Worm (Caenorhabditis elegans) whole organism, L1 larva: Measurements from ENCODE around the gene best-19.

Experiments used
- C04F5.9 ChIP-seq: sonication (generic microtip); optimal IDR thresholded peaks from 2 replicates; lab custom pipeline; 2016; ENCODE audit warnings: missing genetic modification characterization, missing compliant biosample characterization
- F16B12.6 ChIP-seq: fragments of 150-350 bp; optimal IDR thresholded peaks from 2 replicates; lab custom pipeline; 2014; ENCODE audit warnings: missing biosample characterization, missing genetic modification characterization
- aha-1 ChIP-seq: fragments of 150-350 bp; optimal IDR thresholded peaks from 2 replicates; lab custom pipeline; 2014; ENCODE audit warnings: missing biosample characterization, missing genetic modification characterization
- alr-1 ChIP-seq: fragments of 200-800 bp; sonication (Bioruptor generic); optimal IDR thresholded peaks from 2 replicates; lab custom pipeline; 2018; ENCODE audit warnings: borderline replicate concordance, mild to moderate bottlenecking, missing genetic modification characterization, missing compliant biosample characterization
- ama-1 ChIP-seq: fragments of 150-350 bp; optimal IDR thresholded peaks from 2 replicates; lab custom pipeline; 2014
- ceh-63 ChIP-seq: fragments of 200-800 bp; sonication (Bioruptor generic); optimal IDR thresholded peaks from 2 replicates; lab custom pipeline; 2018; ENCODE audit warnings: mild to moderate bottlenecking, missing genetic modification characterization, missing compliant biosample characterization
- ceh-88 ChIP-seq: fragments of 200-800 bp; sonication (Bioruptor generic); IDR thresholded peaks from 2 replicates; pipeline ENCODE4 v1.3.6; 2022; ENCODE audit warnings: missing genetic modification characterization, missing compliant biosample characterization
- ces-1 ChIP-seq: fragments of 150-350 bp; optimal IDR thresholded peaks from 2 replicates; lab custom pipeline; 2014; ENCODE audit warnings: missing biosample characterization, missing genetic modification reagents, missing genetic modification characterization
- dsc-1 ChIP-seq: sonication (generic microtip); optimal IDR thresholded peaks from 2 replicates; lab custom pipeline; 2016; ENCODE audit warnings: mild to moderate bottlenecking, missing genetic modification characterization, missing compliant biosample characterization
- elt-2 ChIP-seq: sonication (generic microtip); optimal IDR thresholded peaks from 2 replicates; lab custom pipeline; 2016; ENCODE audit warnings: missing genetic modification characterization, mild to moderate bottlenecking, inconsistent platforms, missing compliant biosample characterization, missing genetic modification reagents
- fkh-10 ChIP-seq: sonication (generic microtip); optimal IDR thresholded peaks from 2 replicates; lab custom pipeline; 2017; ENCODE audit warnings: missing biosample characterization, missing genetic modification reagents, missing genetic modification characterization
- fkh-4 ChIP-seq: sonication (generic microtip); optimal IDR thresholded peaks from 2 replicates; lab custom pipeline; 2016; ENCODE audit warnings: missing compliant biosample characterization, missing genetic modification characterization, borderline replicate concordance
- fkh-8 ChIP-seq: sonication (generic microtip); optimal IDR thresholded peaks from 2 replicates; lab custom pipeline; 2016; ENCODE audit warnings: mild to moderate bottlenecking, missing genetic modification characterization, missing compliant biosample characterization
- fos-1 ChIP-seq: fragments of 150-350 bp; optimal IDR thresholded peaks from 2 replicates; lab custom pipeline; 2014; ENCODE audit warnings: missing biosample characterization, missing genetic modification characterization
- hlh-17 ChIP-seq: fragments of 200-800 bp; sonication (Bioruptor generic); optimal IDR thresholded peaks from 2 replicates; lab custom pipeline; 2018; ENCODE audit warnings: missing genetic modification characterization, mild to moderate bottlenecking, missing compliant biosample characterization, moderate library complexity, borderline replicate concordance
- irx-1 ChIP-seq: sonication (generic microtip); optimal IDR thresholded peaks from 2 replicates; lab custom pipeline; 2016; ENCODE audit warnings: missing genetic modification characterization, missing compliant biosample characterization
- isw-1 ChIP-seq: fragments of 200-800 bp; sonication (Bioruptor generic); IDR thresholded peaks from 2 replicates; pipeline ENCODE4 v1.3.6; 2022; ENCODE audit warnings: missing genetic modification characterization, missing compliant biosample characterization
- lin-13 ChIP-seq: fragments of 150-350 bp; optimal IDR thresholded peaks from 2 replicates; lab custom pipeline; 2014; ENCODE audit warnings: missing biosample characterization, missing genetic modification reagents, missing genetic modification characterization
- lin-14 ChIP-seq: fragments of 200-800 bp; sonication (Bioruptor generic); optimal IDR thresholded peaks from 2 replicates; lab custom pipeline; 2018; ENCODE audit warnings: mild to moderate bottlenecking, missing genetic modification characterization, moderate library complexity, missing compliant biosample characterization
- lin-39 ChIP-seq: fragments of 150-350 bp; optimal IDR thresholded peaks from 2 replicates; lab custom pipeline; 2014; ENCODE audit warnings: missing biosample characterization, missing genetic modification reagents, missing genetic modification characterization
- lsy-2 ChIP-seq, 2 experiments: fragments of 150-350 bp; optimal IDR thresholded peaks; 2 replicates each; lab custom pipeline; 2014; ENCODE audit warnings: missing biosample characterization in 2 of 2, missing genetic modification characterization in 2 of 2
- mdl-1 ChIP-seq, 2 experiments: fragments of 150-350 bp; optimal IDR thresholded peaks; 2 replicates each; lab custom pipeline; 2014 to 2017; ENCODE audit warnings: missing biosample characterization in 2 of 2, missing genetic modification characterization in 2 of 2, inconsistent platforms in 1 of 2
- mep-1 ChIP-seq: fragments of 150-350 bp; optimal IDR thresholded peaks from 2 replicates; lab custom pipeline; 2014; ENCODE audit warnings: missing biosample characterization, missing genetic modification characterization
- nhr-12 ChIP-seq: sonication (generic microtip); optimal IDR thresholded peaks from 2 replicates; lab custom pipeline; 2017; ENCODE audit warnings: missing biosample characterization, missing genetic modification characterization
- nhr-19 ChIP-seq: fragments of 200-800 bp; sonication (Bioruptor generic); conservative IDR thresholded peaks from 2 replicates; pipeline ENCODE4 v1.3.6; 2022; ENCODE audit warnings: missing genetic modification characterization, missing compliant biosample characterization
- nhr-71 ChIP-seq: sonication (generic microtip); optimal IDR thresholded peaks from 2 replicates; lab custom pipeline; 2016; ENCODE audit warnings: mild to moderate bottlenecking, missing genetic modification characterization, moderate library complexity, missing compliant biosample characterization
- nhr-76 ChIP-seq: sonication (generic microtip); optimal IDR thresholded peaks from 2 replicates; lab custom pipeline; 2017; ENCODE audit warnings: missing biosample characterization, missing genetic modification characterization
- nhr-84 ChIP-seq: sonication (generic microtip); optimal IDR thresholded peaks from 2 replicates; lab custom pipeline; 2017; ENCODE audit warnings: missing biosample characterization, missing genetic modification characterization
- nhr-85 ChIP-seq: sonication (generic microtip); peaks from one replicate; lab custom pipeline; 2016; ENCODE audit warnings: missing genetic modification characterization, inconsistent platforms, missing compliant biosample characterization
- nhr-90 ChIP-seq: sonication (generic microtip); optimal IDR thresholded peaks from 2 replicates; lab custom pipeline; 2016; ENCODE audit warnings: mild to moderate bottlenecking, missing genetic modification characterization, missing compliant biosample characterization; ENCODE audit not compliant: poor library complexity
- pag-3 ChIP-seq: sonication (generic microtip); optimal IDR thresholded peaks from 2 replicates; lab custom pipeline; 2017; ENCODE audit warnings: missing genetic modification characterization, mild to moderate bottlenecking, missing compliant biosample characterization, antibody characterized with exemption, borderline replicate concordance; ENCODE audit not compliant: insufficient read depth
- pax-3 ChIP-seq: fragments of 200-800 bp; sonication (Bioruptor generic); optimal IDR thresholded peaks from 2 replicates; lab custom pipeline; 2018; ENCODE audit warnings: mild to moderate bottlenecking, missing genetic modification characterization, moderate library complexity, missing compliant biosample characterization
- pqm-1 ChIP-seq: sonication (generic microtip); optimal IDR thresholded peaks from 3 replicates; lab custom pipeline; 2017; ENCODE audit warnings: missing biosample characterization, missing genetic modification characterization
- rnt-1 ChIP-seq: sonication (generic microtip); optimal IDR thresholded peaks from 2 replicates; lab custom pipeline; 2016; ENCODE audit warnings: mild to moderate bottlenecking, missing genetic modification characterization, moderate library complexity, missing compliant biosample characterization
- skn-1 ChIP-seq: fragments of 150-350 bp; optimal IDR thresholded peaks from 2 replicates; lab custom pipeline; 2014; ENCODE audit warnings: missing biosample characterization, missing genetic modification characterization
- snpc-4 ChIP-seq: fragments of 150-350 bp; optimal IDR thresholded peaks from 2 replicates; lab custom pipeline; 2014; ENCODE audit warnings: missing biosample characterization, missing genetic modification characterization
- snu-23 ChIP-seq: sonication (generic microtip); optimal IDR thresholded peaks from 2 replicates; lab custom pipeline; 2016; ENCODE audit warnings: missing genetic modification characterization, missing compliant biosample characterization
- sox-4 ChIP-seq: sonication (generic microtip); optimal IDR thresholded peaks from 2 replicates; lab custom pipeline; 2016; ENCODE audit warnings: missing genetic modification characterization, missing compliant biosample characterization
- sptf-1 ChIP-seq: fragments of 150-350 bp; optimal IDR thresholded peaks from 2 replicates; lab custom pipeline; 2014; ENCODE audit warnings: missing biosample characterization, missing genetic modification characterization
- sup-37 ChIP-seq: fragments of 200-800 bp; sonication (Bioruptor generic); optimal IDR thresholded peaks from 2 replicates; lab custom pipeline; 2018; ENCODE audit warnings: mild to moderate bottlenecking, missing genetic modification characterization, missing compliant biosample characterization
- tbx-2 ChIP-seq: sonication (generic microtip); optimal IDR thresholded peaks from 2 replicates; lab custom pipeline; 2016; ENCODE audit warnings: missing genetic modification characterization, missing compliant biosample characterization
- tlp-1 ChIP-seq: fragments of 150-350 bp; optimal IDR thresholded peaks from 2 replicates; lab custom pipeline; 2014; ENCODE audit warnings: missing biosample characterization, missing genetic modification characterization
- unc-30 ChIP-seq: sonication (generic microtip); optimal IDR thresholded peaks from 2 replicates; lab custom pipeline; 2017; ENCODE audit warnings: missing biosample characterization, missing genetic modification characterization
- unc-86 ChIP-seq: sonication (generic microtip); optimal IDR thresholded peaks from 2 replicates; lab custom pipeline; 2016; ENCODE audit warnings: missing genetic modification characterization, missing compliant biosample characterization
- unc-98 ChIP-seq: fragments of 200-800 bp; sonication (Bioruptor generic); IDR thresholded peaks from 2 replicates; pipeline ENCODE4 v1.3.6; 2022; ENCODE audit warnings: missing genetic modification characterization, missing compliant biosample characterization
- vab-15 ChIP-seq: sonication (generic microtip); optimal IDR thresholded peaks from 2 replicates; lab custom pipeline; 2017; ENCODE audit warnings: missing genotype, mild to moderate bottlenecking, missing genetic modification characterization, missing compliant biosample characterization
- xbp-1 ChIP-seq: sonication (generic microtip); optimal IDR thresholded peaks from 2 replicates; lab custom pipeline; 2016; ENCODE audit warnings: missing genetic modification characterization, missing compliant biosample characterization
- zip-4 ChIP-seq: fragments of 200-800 bp; sonication (Bioruptor generic); optimal IDR thresholded peaks from 2 replicates; lab custom pipeline; 2018; ENCODE audit warnings: mild to moderate bottlenecking, missing genetic modification characterization, moderate library complexity, missing compliant biosample characterization
- ztf-11 ChIP-seq, 2 experiments: sonication (generic microtip); optimal IDR thresholded peaks; 2 replicates each; lab custom pipeline; 2016 to 2017; ENCODE audit warnings: missing genetic modification characterization in 2 of 2, missing biosample characterization in 1 of 2, missing compliant biosample characterization in 1 of 2
- ztf-4 ChIP-seq: fragments of 150-350 bp; optimal IDR thresholded peaks from 2 replicates; lab custom pipeline; 2014; ENCODE audit warnings: missing biosample characterization, missing genetic modification characterization

Gene best-19

ce11 chrIV:244278-244677, 39.2 kb upstream of the best-19 start:
- TF ChIP-seq nhr-90 (tag; lab: Kevin White, UChicago) (no peak), aha-1 (no peak), nhr-85 (tag; lab: Kevin White, UChicago) (peak; percentile 58)
- TF ChIP-seq, all 84 proteins: peak for 1

ce11 chrIV:244843-245242, 38.6 kb upstream of the best-19 start, which contains the start of gene aass-1:
Gene aass-1, plus strand, starts transcription at chrIV:245143.
- TF ChIP-seq ceh-88 (GFP tag; lab: Robert Waterston, UW) (no peak), isw-1 (GFP tag; lab: Robert Waterston, UW) (no peak), alr-1 (tag; lab: Kevin White, UChicago) (no peak), dsc-1 (no peak), zip-4 (GFP tag; lab: Kevin White, UChicago) (no peak), nhr-90 (tag; lab: Kevin White, UChicago) (no peak), fos-1 (no peak), tlp-1 (no peak), sptf-1 (tag; lab: Kevin White, UChicago) (no peak), nhr-76 (no peak)

- TF ChIP-seq fkh-8 (tag; lab: Kevin White, UChicago): no peak
- no peak for TF ChIP-seq fkh-10 (GFP tag; lab: Kevin White, UChicago)
- TF ChIP-seq ceh-63 (GFP tag; lab: Kevin White, UChicago): no peak
- TF ChIP-seq sox-4 (tag; lab: Kevin White, UChicago): no peak
- TF ChIP-seq pqm-1 (tag; lab: Kevin White, UChicago): no peak
- TF ChIP-seq C04F5.9 (tag; lab: Kevin White, UChicago): no peak
- no peak for TF ChIP-seq skn-1 (tag; lab: Kevin White, UChicago)
- TF ChIP-seq aha-1: no peak
- peak; percentile 67 for TF ChIP-seq lin-14 (GFP tag; lab: Kevin White, UChicago)
- peak in 1 of 2 experiments; percentile 93 for TF ChIP-seq mdl-1 (tag; optimal IDR thresholded peaks at IDR 0.05; lab: Kevin White, UChicago)
- no peak for TF ChIP-seq ztf-11 (tag; optimal IDR thresholded peaks at IDR 0.05; lab: Kevin White, UChicago)
- TF ChIP-seq ceh-88 (GFP tag; lab: Robert Waterston, UW): no peak
- TF ChIP-seq snu-23 (GFP tag; lab: Kevin White, UChicago): peak; percentile 64
- TF ChIP-seq vab-15 (tag; lab: Kevin White, UChicago): peak; percentile 64
- TF ChIP-seq lin-13 (GFP tag; lab: Kevin White, UChicago): no peak
- peak; percentile 51 for TF ChIP-seq nhr-19
- TF ChIP-seq snpc-4 (tag; lab: Kevin White, UChicago): no peak
- no peak for TF ChIP-seq dsc-1
- no peak for TF ChIP-seq pax-3 (tag; lab: Kevin White, UChicago)
- no peak for TF ChIP-seq unc-86 (tag; lab: Kevin White, UChicago)
- TF ChIP-seq lsy-2 (tag; optimal IDR thresholded peaks at IDR 0.05; lab: Kevin White, UChicago): peak; percentile 13 to 62
- TF ChIP-seq lin-39: no peak
- no peak for TF ChIP-seq unc-98 (GFP tag; lab: Robert Waterston, UW)
- TF ChIP-seq ces-1 (GFP tag; lab: Kevin White, UChicago): no peak
- no peak for TF ChIP-seq fkh-4 (tag; lab: Kevin White, UChicago)
- no peak for TF ChIP-seq mep-1
- TF ChIP-seq sup-37 (GFP tag; lab: Kevin White, UChicago): no peak
- peak; percentile 94 for TF ChIP-seq nhr-85 (tag; lab: Kevin White, UChicago)
- no peak for TF ChIP-seq nhr-12 (tag; lab: Kevin White, UChicago)
- TF ChIP-seq hlh-17 (GFP tag; lab: Kevin White, UChicago): no peak
- no peak for TF ChIP-seq pag-3 (tag; lab: Kevin White, UChicago)
- TF ChIP-seq rnt-1 (tag; lab: Kevin White, UChicago): peak; percentile 1
- no peak for TF ChIP-seq nhr-84 (tag; lab: Kevin White, UChicago)
- TF ChIP-seq elt-2 (tag; lab: Kevin White, UChicago): no peak
- no peak for TF ChIP-seq F16B12.6
- no peak for TF ChIP-seq irx-1 (tag; lab: Kevin White, UChicago)
- TF ChIP-seq ztf-4: no peak
- peak; percentile 50 for TF ChIP-seq tbx-2 (tag; lab: Kevin White, UChicago)
- TF ChIP-seq unc-30 (tag; lab: Kevin White, UChicago): no peak
- TF ChIP-seq xbp-1 (tag; lab: Kevin White, UChicago): no peak
- TF ChIP-seq nhr-71 (tag; lab: Kevin White, UChicago): peak; percentile 78
- no peak for TF ChIP-seq ama-1 (lab: Kevin White, UChicago)
Observed at ce11 chrIV:247494-247893, 36.0 kb upstream of the best-19 start.
